Worm (Caenorhabditis elegans): ENCODE data around the gene uev-2.

Gene uev-2

ce11 chrIII:5603439-5603986, 20.6 kb downstream of the uev-2 start, which contains the start of gene madf-11:
TSS of gene madf-11 (minus strand) at chrIII:5603489.
- TF ChIP-seq lin-13 (tag; optimal IDR thresholded peaks at IDR 0.05), result no peak
- no peak for TF ChIP-seq flh-1 (GFP tag; optimal IDR thresholded peaks at IDR 0.05)
- TF ChIP-seq lsy-2 (tag; optimal IDR thresholded peaks at IDR 0.05), result peak; percentile 49
- no peak for TF ChIP-seq nhr-2 (tag; optimal IDR thresholded peaks at IDR 0.05)
- no peak for TF ChIP-seq unc-62 (GFP tag; optimal IDR thresholded peaks at IDR 0.05)
- TF ChIP-seq ceh-39 (tag; optimal IDR thresholded peaks at IDR 0.05), result peak; percentile 72
- TF ChIP-seq unc-120 (tag; optimal IDR thresholded peaks at IDR 0.05; ENCODE audit: poor library complexity, severe bottlenecking), result peak; percentile 31
- TF ChIP-seq zip-8 (tag; optimal IDR thresholded peaks at IDR 0.05), result no peak
- TF ChIP-seq sptf-1 (tag; optimal IDR thresholded peaks at IDR 0.05), result peak; percentile 58
- no peak for TF ChIP-seq bed-3 (GFP tag; optimal IDR thresholded peaks at IDR 0.05)
- no peak for TF ChIP-seq tbx-8 (GFP tag; optimal IDR thresholded peaks at IDR 0.05)
- TF ChIP-seq pha-4 (tag; optimal IDR thresholded peaks at IDR 0.05), result peak; percentile 71
- TF ChIP-seq nhr-76 (tag; optimal IDR thresholded peaks at IDR 0.05), result no peak
- no peak for TF ChIP-seq elt-3 (tag; optimal IDR thresholded peaks at IDR 0.05)
- TF ChIP-seq mls-2 (tag; optimal IDR thresholded peaks at IDR 0.05), result no peak
- no peak for TF ChIP-seq ceh-83 (GFP tag; optimal IDR thresholded peaks at IDR 0.05)
- no peak for TF ChIP-seq ztf-11 (tag; optimal IDR thresholded peaks at IDR 0.05)
- TF ChIP-seq cnd-1 (tag; optimal IDR thresholded peaks at IDR 0.05), result no peak
- no peak for TF ChIP-seq ces-1 (GFP tag; optimal IDR thresholded peaks at IDR 0.05)
- no peak for TF ChIP-seq mab-5 (tag; optimal IDR thresholded peaks at IDR 0.05)
- TF ChIP-seq nhr-12 (tag; optimal IDR thresholded peaks at IDR 0.05), result no peak
- TF ChIP-seq elt-1 (tag; optimal IDR thresholded peaks at IDR 0.05; ENCODE audit: borderline replicate concordance, insufficient read depth), result no peak
- no peak for TF ChIP-seq blmp-1 (tag; optimal IDR thresholded peaks at IDR 0.05)
- peak; percentile 17 for TF ChIP-seq M03D4.4 (tag; optimal IDR thresholded peaks at IDR 0.05)
- TF ChIP-seq mep-1 (tag; optimal IDR thresholded peaks at IDR 0.05), result peak; percentile 36
- TF ChIP-seq ceh-43 (GFP tag; optimal IDR thresholded peaks at IDR 0.05), result no peak
- no peak for TF ChIP-seq lin-32 (GFP tag; optimal IDR thresholded peaks at IDR 0.05)
- no peak for TF ChIP-seq sem-2 (GFP tag; optimal IDR thresholded peaks at IDR 0.05)
- no peak for TF ChIP-seq snpc-4 (tag; optimal IDR thresholded peaks at IDR 0.05)
- TF ChIP-seq unc-39 (tag; optimal IDR thresholded peaks at IDR 0.05), result no peak
- peak; percentile 60 for TF ChIP-seq ham-2 (GFP tag; optimal IDR thresholded peaks at IDR 0.05)
- no peak for TF ChIP-seq drap-1 (GFP tag; optimal IDR thresholded peaks at IDR 0.05)
- TF ChIP-seq nhr-237 (tag; optimal IDR thresholded peaks at IDR 0.05), result peak; percentile 34
- TF ChIP-seq hlh-1 (tag; optimal IDR thresholded peaks at IDR 0.05), result peak; percentile 3
- no peak for TF ChIP-seq nhr-28 (tag; optimal IDR thresholded peaks at IDR 0.05)

ce11 chrIII:5604080-5604479, 21.2 kb downstream of the uev-2 start, which contains the start of gene xnd-1:
TSS of gene xnd-1 (plus strand) at chrIII:5604460.
- TF ChIP-seq sem-2 (GFP tag; optimal IDR thresholded peaks at IDR 0.05) (no peak), elt-3 (tag; optimal IDR thresholded peaks at IDR 0.05) (no peak), ham-2 (GFP tag; optimal IDR thresholded peaks at IDR 0.05) (no peak), nhr-12 (tag; optimal IDR thresholded peaks at IDR 0.05) (no peak), bed-3 (GFP tag; optimal IDR thresholded peaks at IDR 0.05) (no peak), unc-120 (tag; optimal IDR thresholded peaks at IDR 0.05; ENCODE audit: poor library complexity, severe bottlenecking) (no peak), cnd-1 (tag; optimal IDR thresholded peaks at IDR 0.05) (no peak), snpc-4 (tag; optimal IDR thresholded peaks at IDR 0.05) (no peak), flh-1 (GFP tag; optimal IDR thresholded peaks at IDR 0.05) (no peak), ceh-83 (GFP tag; optimal IDR thresholded peaks at IDR 0.05) (no peak)

DNA sequence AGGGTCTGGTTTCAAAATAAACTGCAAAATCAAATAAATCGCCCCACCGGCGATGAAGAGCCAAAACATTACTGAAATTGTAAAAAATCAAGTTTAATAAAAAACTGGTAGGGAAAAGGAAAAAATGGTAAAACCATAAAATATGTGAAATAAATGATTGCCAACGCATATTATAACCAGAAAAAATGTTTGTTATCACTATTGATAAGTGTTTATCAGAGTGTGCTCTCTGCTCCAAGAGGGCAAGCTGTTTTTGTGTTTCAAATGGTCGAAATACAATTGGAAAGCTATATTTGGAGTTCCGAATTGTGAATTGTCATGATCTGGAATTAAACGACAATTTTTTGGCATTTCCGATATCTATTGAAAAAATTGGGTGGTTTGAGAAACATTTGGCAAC, 27.4 kb downstream of the uev-2 start, which contains the start of gene C05D2.8:
Gene C05D2.8 (minus strand): TSS at position 71 of the 400 bp plus-strand sequence.
- TF ChIP-seq nhr-2 (tag; optimal IDR thresholded peaks at IDR 0.05) (no peak), M03D4.4 (tag; optimal IDR thresholded peaks at IDR 0.05) (no peak), hlh-1 (tag; optimal IDR thresholded peaks at IDR 0.05) (no peak), mls-2 (tag; optimal IDR thresholded peaks at IDR 0.05) (no peak), nhr-237 (tag; optimal IDR thresholded peaks at IDR 0.05) (no peak), elt-1 (tag; optimal IDR thresholded peaks at IDR 0.05; ENCODE audit: borderline replicate concordance, insufficient read depth) (no peak), ham-2 (GFP tag; optimal IDR thresholded peaks at IDR 0.05) (no peak), ces-1 (GFP tag; optimal IDR thresholded peaks at IDR 0.05) (no peak), pha-4 (tag; optimal IDR thresholded peaks at IDR 0.05) (no peak), ceh-83 (GFP tag; optimal IDR thresholded peaks at IDR 0.05) (no peak)

Data from whole organism, mixed stage, embryonic.